Worm (Caenorhabditis elegans): Measurements from ENCODE around the gene trx-1.

DNA sequence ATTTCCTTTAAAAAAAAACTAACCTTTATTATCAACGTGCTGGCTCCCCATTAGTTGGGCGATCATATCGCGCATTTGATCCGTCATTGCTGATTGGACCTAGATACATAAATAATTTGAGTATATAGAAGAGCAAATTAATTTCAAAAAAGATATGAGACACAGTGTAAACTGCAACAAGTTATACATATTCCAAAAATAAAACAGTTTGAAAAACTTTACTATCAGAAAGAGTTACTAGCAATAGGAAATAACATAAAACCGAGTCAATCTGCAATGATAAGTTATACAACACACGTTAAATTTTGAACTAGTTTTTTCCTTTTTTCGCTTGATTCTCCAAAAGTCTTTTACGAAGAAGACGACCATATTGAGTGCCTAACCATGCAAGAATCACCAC is 46.0 kb downstream of the trx-1 start, which contains the start of gene luc-7L:
- TF ChIP-seq let-526 (GFP tag; IDR thresholded peaks at IDR 0.05) (no peak), lin-35 (GFP tag; optimal IDR thresholded peaks at IDR 0.05) (no peak), F22D6.2 (tag; optimal IDR thresholded peaks at IDR 0.05) (no peak), K11D2.4 (GFP tag; IDR thresholded peaks at IDR 0.05) (no peak), ztf-22 (GFP tag; optimal IDR thresholded peaks at IDR 0.05) (no peak), rcor-1 (GFP tag; IDR thresholded peaks at IDR 0.05) (no peak), snpc-4 (GFP tag; optimal IDR thresholded peaks at IDR 0.05) (no peak), snpc-4 (tag; optimal IDR thresholded peaks at IDR 0.05) (no peak), F52B5.7 (tag; optimal IDR thresholded peaks at IDR 0.05) (no peak), Y53F4B.3 (GFP tag; IDR thresholded peaks at IDR 0.05) (no peak), ZK185.1 (tag; optimal IDR thresholded peaks at IDR 0.05; ENCODE audit: poor library complexity, severe bottlenecking) (no peak)

Measured in whole organism, young adult.